Worm (Caenorhabditis elegans) whole organism, L1 larva: ENCODE results near the gene cyp-42A1.

Experiments
- ama-1 ChIP-seq: fragments of 150-350 bp; optimal IDR thresholded peaks from 2 replicates; lab custom pipeline; 2014
- ceh-82 ChIP-seq, 3 experiments: fragments of 150-350 bp in 1 of 3; sonication (generic microtip) in 2 of 3; optimal IDR thresholded peaks; 2 replicates each; lab custom pipeline; 2014 to 2017; ENCODE audit warnings: missing biosample characterization in 3 of 3, missing genetic modification characterization in 3 of 3
- hpl-2 ChIP-seq: fragments of 150-350 bp; optimal IDR thresholded peaks from 2 replicates; lab custom pipeline; 2014; ENCODE audit warnings: missing biosample characterization, missing genetic modification reagents, missing genetic modification characterization
- lin-13 ChIP-seq: fragments of 150-350 bp; optimal IDR thresholded peaks from 2 replicates; lab custom pipeline; 2014; ENCODE audit warnings: missing biosample characterization, missing genetic modification reagents, missing genetic modification characterization
- mdl-1 ChIP-seq, 2 experiments: fragments of 150-350 bp; optimal IDR thresholded peaks; 2 replicates each; lab custom pipeline; 2014 to 2017; ENCODE audit warnings: missing biosample characterization in 2 of 2, missing genetic modification characterization in 2 of 2, inconsistent platforms in 1 of 2
- snpc-4 ChIP-seq: fragments of 150-350 bp; optimal IDR thresholded peaks from 2 replicates; lab custom pipeline; 2014; ENCODE audit warnings: missing biosample characterization, missing genetic modification characterization

DNA sequence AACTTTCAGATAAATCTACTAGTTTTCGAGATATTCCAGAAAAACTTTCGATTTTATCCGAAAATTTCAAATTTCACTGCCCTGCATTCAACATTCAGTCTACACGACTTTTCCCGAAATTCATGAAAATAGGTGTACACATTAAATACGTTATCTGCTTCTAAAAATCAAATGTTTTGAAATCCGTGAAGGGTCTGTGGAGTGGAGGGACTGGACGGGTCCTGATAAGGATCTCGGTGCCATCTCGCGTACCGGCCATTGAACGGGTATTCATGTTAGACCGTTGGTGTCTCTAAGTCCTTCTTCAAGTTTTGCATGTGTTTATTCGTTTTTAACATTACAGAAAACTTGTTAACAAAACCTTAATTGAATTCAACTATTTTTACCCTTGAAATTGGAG lies 4.3 kb upstream of the cyp-42A1 start:
- TF ChIP-seq mdl-1 (tag; optimal IDR thresholded peaks at IDR 0.05; lab: Kevin White, UChicago) (no peak), hpl-2 (GFP tag; lab: Kevin White, UChicago) (no peak), ama-1 (lab: Kevin White, UChicago) (no peak), lin-13 (GFP tag; lab: Kevin White, UChicago) (no peak), ceh-82 (tag; optimal IDR thresholded peaks at IDR 0.05; lab: Kevin White, UChicago) (no peak), snpc-4 (tag; lab: Kevin White, UChicago) (no peak)
